Fruit fly (Drosophila melanogaster) whole organism, wandering third instar larva: ENCODE data around the gene Acer.

Experiments
- Abd-B ChIP-seq: fragments of >200 bp; optimal IDR thresholded peaks from 2 replicates; lab custom pipeline; 2017; ENCODE audit warnings: missing biosample characterization, missing genetic modification characterization
- CG32264 ChIP-seq: fragments of 200-800 bp; sonication (Bioruptor generic); optimal IDR thresholded peaks from 2 replicates; lab custom pipeline; 2016; ENCODE audit warnings: missing biosample characterization, missing genetic modification characterization
- CG9705 ChIP-seq: fragments of 200-800 bp; sonication (Bioruptor generic); optimal IDR thresholded peaks from 2 replicates; lab custom pipeline; 2018; ENCODE audit warnings: missing biosample characterization, mild to moderate bottlenecking, missing genetic modification characterization
- CrebA ChIP-seq: fragments of 200-800 bp; sonication (Bioruptor generic); optimal IDR thresholded peaks from 2 replicates; lab custom pipeline; 2016; ENCODE audit warnings: missing biosample characterization, mild to moderate bottlenecking, missing genetic modification characterization, borderline replicate concordance
- Dfd ChIP-seq: fragments of >200 bp; optimal IDR thresholded peaks from 2 replicates; lab custom pipeline; 2017; ENCODE audit warnings: missing biosample characterization, missing genetic modification characterization
- Dif ChIP-seq: fragments of 200-275, 200-300 bp; sonication (Bioruptor generic); optimal IDR thresholded peaks from 2 replicates; lab custom pipeline; 2018; ENCODE audit warnings: missing biosample characterization, missing genetic modification characterization; ENCODE audit not compliant: partially characterized antibody
- GATAd ChIP-seq: sonication (Bioruptor generic); optimal IDR thresholded peaks from 2 replicates; lab custom pipeline; 2016; ENCODE audit warnings: missing biosample characterization, missing genetic modification characterization
- HLH106 ChIP-seq: fragments of 200-800 bp; optimal IDR thresholded peaks from 3 replicates; lab custom pipeline; 2019; ENCODE audit warnings: missing biosample characterization, mild to moderate bottlenecking, missing genetic modification characterization, moderate library complexity
- Hnf4 ChIP-seq: fragments of 200-800 bp; sonication (Bioruptor generic); optimal IDR thresholded peaks from 2 replicates; lab custom pipeline; 2016; ENCODE audit warnings: missing biosample characterization, mild to moderate bottlenecking, missing genetic modification characterization
- Hr78 ChIP-seq: fragments of >200 bp; optimal IDR thresholded peaks from 2 replicates; lab custom pipeline; 2017; ENCODE audit warnings: missing biosample characterization, missing genetic modification characterization
- Hr83 ChIP-seq: fragments of 200-300 bp; sonication (Bioruptor generic); optimal IDR thresholded peaks from 2 replicates; lab custom pipeline; 2016; ENCODE audit warnings: missing biosample characterization, mild to moderate bottlenecking, missing genetic modification characterization, moderate library complexity; ENCODE audit not compliant: poor library complexity, severe bottlenecking
- Jra ChIP-seq: sonication (Bioruptor generic); optimal IDR thresholded peaks from 2 replicates; lab custom pipeline; 2016; ENCODE audit warnings: missing biosample characterization, missing genetic modification characterization
- Mio ChIP-seq: sonication (Bioruptor generic); optimal IDR thresholded peaks from 2 replicates; lab custom pipeline; 2016; ENCODE audit warnings: missing biosample characterization, missing genetic modification characterization
- Myc ChIP-seq: fragments of >200 bp; optimal IDR thresholded peaks from 2 replicates; lab custom pipeline; 2017
- N ChIP-seq: fragments of >200 bp; optimal IDR thresholded peaks from 2 replicates; lab custom pipeline; 2018; ENCODE audit warnings: missing biosample characterization, missing external identifiers, missing genetic modification characterization
- OdsH ChIP-seq: fragments of 200-800 bp; sonication (Bioruptor generic); optimal IDR thresholded peaks from 2 replicates; lab custom pipeline; 2016; ENCODE audit warnings: missing biosample characterization, mild to moderate bottlenecking, missing genetic modification characterization
- Rel ChIP-seq, 2 experiments: fragments of 200-800 bp; sonication (Bioruptor generic) in 1 of 2; optimal IDR thresholded peaks; 2 replicates in 1 of 2; 3 replicates in 1 of 2; lab custom pipeline; 2016 to 2019; ENCODE audit warnings: mild to moderate bottlenecking in 2 of 2, missing biosample characterization in 2 of 2, missing genetic modification characterization in 2 of 2, moderate library complexity in 1 of 2
- Sp1 ChIP-seq: fragments of 200-800 bp; sonication (Bioruptor generic); optimal IDR thresholded peaks from 3 replicates; lab custom pipeline; 2019; ENCODE audit warnings: missing biosample characterization, mild to moderate bottlenecking, missing genetic modification characterization, moderate library complexity
- Vsx2 ChIP-seq: fragments of 200-300, 225-300 bp; sonication (Bioruptor generic); optimal IDR thresholded peaks from 2 replicates; lab custom pipeline; 2018; ENCODE audit warnings: missing biosample characterization, missing genetic modification characterization; ENCODE audit not compliant: partially characterized antibody
- br ChIP-seq: fragments of 200-800 bp; sonication (Bioruptor generic); optimal IDR thresholded peaks from 2 replicates; lab custom pipeline; 2016; ENCODE audit warnings: missing biosample characterization, missing genetic modification characterization
- brk ChIP-seq: fragments of 200-800 bp; sonication (Bioruptor generic); optimal IDR thresholded peaks from 2 replicates; lab custom pipeline; 2016; ENCODE audit warnings: missing biosample characterization, mild to moderate bottlenecking, missing genetic modification characterization
- dl ChIP-seq, 2 experiments: fragments of 175-275, 200-275 bp in 1 of 2; fragments of 200-275 bp in 1 of 2; sonication (Bioruptor generic); optimal IDR thresholded peaks; lab custom pipeline; 2018; ENCODE audit warnings: mild to moderate bottlenecking in 2 of 2, missing biosample characterization in 2 of 2, missing genetic modification characterization in 2 of 2, moderate library complexity in 2 of 2; ENCODE audit not compliant: partially characterized antibody in 2 of 2, insufficient read depth in 1 of 2
- dmrt93B ChIP-seq: fragments of 200-800 bp; sonication (Bioruptor generic); optimal IDR thresholded peaks from 2 replicates; lab custom pipeline; 2018; ENCODE audit warnings: missing biosample characterization, mild to moderate bottlenecking, missing genetic modification characterization
- dsf ChIP-seq: sonication (Bioruptor generic); optimal IDR thresholded peaks from 2 replicates; lab custom pipeline; 2016; ENCODE audit warnings: missing biosample characterization, missing genetic modification characterization, borderline replicate concordance
- ey ChIP-seq: fragments of 200-800 bp; sonication (Bioruptor generic); optimal IDR thresholded peaks from 2 replicates; lab custom pipeline; 2016; ENCODE audit warnings: missing biosample characterization, missing genetic modification characterization
- foxo ChIP-seq, 2 experiments: fragments of 200-800 bp; sonication (Bioruptor generic); optimal IDR thresholded peaks; 2 replicates in 1 of 2; 3 replicates in 1 of 2; lab custom pipeline; 2016 to 2017; ENCODE audit warnings: missing biosample characterization in 2 of 2, missing genetic modification characterization in 2 of 2
- fru ChIP-seq: fragments of 200-800 bp; sonication (Bioruptor generic); optimal IDR thresholded peaks from 3 replicates; lab custom pipeline; 2016; ENCODE audit warnings: missing biosample characterization, mild to moderate bottlenecking, missing genetic modification characterization
- h ChIP-seq: fragments of 200-800 bp; sonication (Bioruptor generic); optimal IDR thresholded peaks from 3 replicates; lab custom pipeline; 2016; ENCODE audit warnings: missing biosample characterization, mild to moderate bottlenecking, missing genetic modification characterization
- jim ChIP-seq: fragments of 175-275, 200-325 bp; sonication (Bioruptor generic); optimal IDR thresholded peaks from 2 replicates; lab custom pipeline; 2016; ENCODE audit warnings: missing biosample characterization, mild to moderate bottlenecking, missing genetic modification characterization
- lola ChIP-seq: fragments of >200 bp; optimal IDR thresholded peaks from 2 replicates; lab custom pipeline; 2017; ENCODE audit warnings: missing biosample characterization, missing genetic modification characterization
- pan ChIP-seq: fragments of >200 bp; optimal IDR thresholded peaks from 2 replicates; lab custom pipeline; 2017
- psq ChIP-seq: fragments of 200-800 bp; sonication (Bioruptor generic); optimal IDR thresholded peaks from 3 replicates; lab custom pipeline; 2017; ENCODE audit warnings: missing biosample characterization, mild to moderate bottlenecking, missing genetic modification characterization, moderate library complexity
- rgr ChIP-seq: fragments of 200-800 bp; sonication (Bioruptor generic); optimal IDR thresholded peaks from 3 replicates; lab custom pipeline; 2016; ENCODE audit warnings: missing biosample characterization, mild to moderate bottlenecking, missing genetic modification characterization
- sage ChIP-seq: fragments of 200-800 bp; sonication (Bioruptor generic); optimal IDR thresholded peaks from 2 replicates; lab custom pipeline; 2016; ENCODE audit warnings: missing biosample characterization, mild to moderate bottlenecking, missing genetic modification characterization
- sv ChIP-seq: fragments of 200-800 bp; sonication (Bioruptor generic); optimal IDR thresholded peaks from 3 replicates; lab custom pipeline; 2016; ENCODE audit warnings: missing biosample characterization, missing genetic modification characterization
- tai ChIP-seq: sonication (Bioruptor generic); optimal IDR thresholded peaks from 2 replicates; lab custom pipeline; 2016; ENCODE audit warnings: missing biosample characterization, missing genetic modification characterization
- usp ChIP-seq: fragments of >200 bp; optimal IDR thresholded peaks from 2 replicates; lab custom pipeline; 2017; ENCODE audit warnings: missing biosample characterization, missing genetic modification characterization
- woc ChIP-seq: sonication (Bioruptor generic); optimal IDR thresholded peaks from 2 replicates; lab custom pipeline; 2016; ENCODE audit warnings: missing biosample characterization, mild to moderate bottlenecking, missing genetic modification characterization

Acer gene

dm6 chr2L:8534515-8535295 lies 13.0 kb downstream of the Acer start:
- peak; percentile 83 for TF ChIP-seq CG32264
- TF ChIP-seq Mio (GFP tag; lab: Kevin White, UChicago) = peak; percentile 80
- peak; percentile 80 for TF ChIP-seq Dif (GFP tag; lab: Kevin White, UChicago)
- peak; percentile 32 for TF ChIP-seq GATAd
- TF ChIP-seq psq = peak; percentile 83
- TF ChIP-seq brk = peak; percentile 90
- TF ChIP-seq ey (GFP tag; lab: Kevin White, UChicago) = peak; percentile 94
- TF ChIP-seq Abd-B = no peak
- TF ChIP-seq Rel (GFP tag; optimal IDR thresholded peaks at IDR 0.05; lab: Kevin White, UChicago) = peak; percentile 92
- peak; percentile 77 for TF ChIP-seq Rel (tag; optimal IDR thresholded peaks at IDR 0.05; lab: Kevin White, UChicago)
- TF ChIP-seq lola (GFP tag; lab: Kevin White, UChicago) = no peak
- TF ChIP-seq Hnf4 (GFP tag; lab: Kevin White, UChicago) = peak; percentile 90
- peak; percentile 84 for TF ChIP-seq Jra
- peak; percentile 91 for TF ChIP-seq woc
- TF ChIP-seq usp (GFP tag; lab: Kevin White, UChicago) = no peak
- peak; percentile 95 for TF ChIP-seq dmrt93B (GFP tag; lab: Kevin White, UChicago)
- peak; percentile 91 for TF ChIP-seq CrebA (GFP tag; lab: Kevin White, UChicago)
- TF ChIP-seq fru = peak; percentile 96
- TF ChIP-seq CG9705 = peak; percentile 92
- TF ChIP-seq pan (lab: Kevin White, UChicago) = no peak
- peak; percentile 97 for TF ChIP-seq HLH106 (tag; lab: Kevin White, UChicago)
- peak; percentile 57 for TF ChIP-seq Vsx2 (GFP tag; lab: Kevin White, UChicago)
- TF ChIP-seq br = peak; percentile 97
- TF ChIP-seq jim = no peak
- peak; percentile 66 for TF ChIP-seq dsf
- peak; percentile 86 to 87 for TF ChIP-seq dl (GFP tag; optimal IDR thresholded peaks at IDR 0.05; lab: Kevin White, UChicago; ENCODE audit: insufficient read depth in 1 of 2, partially characterized antibody in 2 of 2)
- TF ChIP-seq h = peak; percentile 98
- TF ChIP-seq Sp1 (GFP tag; lab: Kevin White, UChicago) = peak; percentile 95
- TF ChIP-seq rgr (GFP tag; lab: Kevin White, UChicago) = peak; percentile 95
- peak; percentile 95 for TF ChIP-seq OdsH
- TF ChIP-seq tai (GFP tag; lab: Kevin White, UChicago) = peak; percentile 88
- no peak for TF ChIP-seq Hr78 (GFP tag; lab: Kevin White, UChicago)
- peak; percentile 93 for TF ChIP-seq Hr83 (GFP tag; lab: Kevin White, UChicago)
- peak; percentile 77 for TF ChIP-seq sv (GFP tag; lab: Kevin White, UChicago)
- TF ChIP-seq N (GFP tag; lab: Kevin White, UChicago) = peak; percentile 12
- peak; percentile 87 to 95 for TF ChIP-seq foxo (GFP tag; optimal IDR thresholded peaks at IDR 0.05; lab: Kevin White, UChicago)
- TF ChIP-seq Dfd (GFP tag; lab: Kevin White, UChicago) = peak; percentile 71
- peak; percentile 93 for TF ChIP-seq sage
- TF ChIP-seq Myc (lab: Kevin White, UChicago) = no peak
- TF ChIP-seq, all 38 proteins: peak for 31

- TF ChIP-seq br (peak; percentile 65), OdsH (peak; percentile 82), CG9705 (peak; percentile 60), Hr83 (GFP tag; lab: Kevin White, UChicago) (peak; percentile 47), CG32264 (no peak), h (peak; percentile 60), Myc (lab: Kevin White, UChicago) (no peak), Sp1 (GFP tag; lab: Kevin White, UChicago) (peak; percentile 97), woc (peak; percentile 64), Hr78 (GFP tag; lab: Kevin White, UChicago) (no peak), sage (peak; percentile 43), Vsx2 (GFP tag; lab: Kevin White, UChicago) (no peak), jim (no peak), foxo (GFP tag; optimal IDR thresholded peaks at IDR 0.05; lab: Kevin White, UChicago) (peak in 1 of 2 experiments; percentile 87), usp (GFP tag; lab: Kevin White, UChicago) (no peak), fru (peak; percentile 77), brk (peak; percentile 79), Jra (no peak), tai (GFP tag; lab: Kevin White, UChicago) (peak; percentile 8), dl (GFP tag; optimal IDR thresholded peaks at IDR 0.05; lab: Kevin White, UChicago; ENCODE audit: insufficient read depth in 1 of 2, partially characterized antibody in 2 of 2) (peak in 1 of 2 experiments; percentile 44), HLH106 (tag; lab: Kevin White, UChicago) (peak; percentile 94), Hnf4 (GFP tag; lab: Kevin White, UChicago) (peak; percentile 42), dmrt93B (GFP tag; lab: Kevin White, UChicago) (peak; percentile 90), rgr (GFP tag; lab: Kevin White, UChicago) (peak; percentile 82), ey (GFP tag; lab: Kevin White, UChicago) (peak; percentile 66), CrebA (GFP tag; lab: Kevin White, UChicago) (peak; percentile 23), psq (peak; percentile 84), Dfd (GFP tag; lab: Kevin White, UChicago) (peak; percentile 32), Rel (GFP tag; optimal IDR thresholded peaks at IDR 0.05; lab: Kevin White, UChicago) (peak; percentile 15), Rel (tag; optimal IDR thresholded peaks at IDR 0.05; lab: Kevin White, UChicago) (peak; percentile 31), Dif (GFP tag; lab: Kevin White, UChicago) (peak; percentile 55), sv (GFP tag; lab: Kevin White, UChicago) (peak; percentile 61)
- TF ChIP-seq, all 38 proteins: peak for 24
These were observed 13.9 kb downstream of the Acer start for dm6 chr2L:8535394-8536176.
